Comparison of ENCODE assay signal across 4 worm cellular contexts in the genomic region with DNA sequence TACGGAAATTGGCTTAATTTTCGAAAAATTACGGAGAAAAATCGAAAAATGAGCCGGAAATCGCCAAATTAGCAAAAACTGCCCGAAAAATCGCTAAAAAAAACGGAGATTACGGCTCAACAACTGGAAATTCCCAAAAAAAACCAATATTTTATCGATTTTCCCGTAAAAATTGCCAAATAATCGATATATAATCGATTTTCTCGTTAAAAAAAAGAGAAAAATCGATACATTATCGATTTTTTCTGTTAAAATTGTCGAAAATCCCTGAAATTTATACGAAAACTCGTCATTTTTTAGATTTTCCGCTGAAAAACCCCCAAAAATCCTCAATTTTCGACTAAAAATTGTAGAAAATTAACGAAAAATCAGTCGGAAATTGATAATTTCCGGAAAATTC.
A peak's percentile ranks its signal among the peaks of the same experiment; 100 is the strongest.
TF ChIP-seq lines count a peak whose summit lies in the region.

No protein-coding gene starts in this region.

TF ChIP-seq in whole organism, L3 larva, 47 proteins besides CTCF, POLR2A, EP300 and RAD21:
- TF ChIP-seq fos-1 (tag; optimal IDR thresholded peaks at IDR 0.05; lab: Kevin White, UChicago), result no peak
- no peak for TF ChIP-seq eor-1 (tag; optimal IDR thresholded peaks at IDR 0.05; lab: Kevin White, UChicago)
- TF ChIP-seq ceh-28 (tag; optimal IDR thresholded peaks at IDR 0.05; lab: Kevin White, UChicago), result peak; percentile 75
- no peak for TF ChIP-seq aly-2 (tag; optimal IDR thresholded peaks at IDR 0.05; lab: Kevin White, UChicago)

TF ChIP-seq in whole organism, L4 larva, 104 proteins besides CTCF, POLR2A, EP300 and RAD21:
- peak; percentile 76 for TF ChIP-seq ceh-28 (tag; optimal IDR thresholded peaks at IDR 0.05; lab: Kevin White, UChicago)
- peak; percentile 32 for TF ChIP-seq aha-1 (tag; lab: Kevin White, UChicago)
- TF ChIP-seq Y48G9A.11 (GFP tag; IDR thresholded peaks at IDR 0.05; lab: Robert Waterston, UW), result no peak
TF ChIP-seq in whole organism, L4 larva: peak in this region for 2.

TF ChIP-seq in whole organism, late embryonic, 69 proteins besides CTCF, POLR2A, EP300 and RAD21:
- TF ChIP-seq ceh-22 (tag; optimal IDR thresholded peaks at IDR 0.05; lab: Kevin White, UChicago) (no peak), rnt-1 (tag; optimal IDR thresholded peaks at IDR 0.05; lab: Kevin White, UChicago) (no peak), mec-3 (tag; optimal IDR thresholded peaks at IDR 0.05; lab: Kevin White, UChicago; ENCODE audit: borderline replicate concordance) (no peak), ceh-48 (tag; optimal IDR thresholded peaks at IDR 0.05; lab: Kevin White, UChicago) (peak; percentile 1)
TF ChIP-seq in whole organism, late embryonic: peak in this region for 1.

TF ChIP-seq in whole organism, midembryonic, 9 proteins besides CTCF, POLR2A, EP300 and RAD21:
- 0 out of 2 replicates have a peak, but pooled peaks have one; percentile 6 for TF ChIP-seq T22C8.4 (GFP tag; IDR thresholded peaks at IDR 0.05; lab: Robert Waterston, UW)
- no peak for TF ChIP-seq med-1 (GFP tag; optimal IDR thresholded peaks at IDR 0.05; lab: Kevin White, UChicago; ENCODE audit: insufficient read depth)
